Fruit fly (Drosophila melanogaster) whole organism, embryonic: Measurements from ENCODE around the gene CG12301.

Source experiments
- Antp ChIP-seq: fragments of 200-800 bp; sonication (Bioruptor generic); optimal IDR thresholded peaks from 3 replicates; lab custom pipeline; 2016; ENCODE audit warnings: missing biosample characterization, missing genetic modification characterization
- Atf6 ChIP-seq: fragments of 200-800 bp; sonication (Bioruptor generic); IDR thresholded peaks from 2 replicates; pipeline ENCODE4 v1.3.6; 2022; ENCODE audit warnings: missing biosample characterization, missing genetic modification characterization
- B-H1 ChIP-seq: fragments of 200-800 bp; sonication (Bioruptor generic); IDR thresholded peaks from 3 replicates; pipeline ENCODE4 v1.3.6; 2022; ENCODE audit warnings: missing biosample characterization, missing genetic modification characterization
- CG10431 ChIP-seq: fragments of 200-800 bp; sonication (Bioruptor generic); optimal IDR thresholded peaks from 3 replicates; lab custom pipeline; 2018; ENCODE audit warnings: missing biosample characterization, mild to moderate bottlenecking, missing genetic modification characterization
- CG10543 ChIP-seq: fragments of 200-800 bp; sonication (Bioruptor generic); optimal IDR thresholded peaks from 3 replicates; lab custom pipeline; 2017; ENCODE audit warnings: missing biosample characterization, mild to moderate bottlenecking, missing genetic modification characterization, moderate library complexity
- CG13296 ChIP-seq: fragments of 200-800 bp; sonication (Bioruptor generic); optimal IDR thresholded peaks from 3 replicates; lab custom pipeline; 2018; ENCODE audit warnings: missing biosample characterization, mild to moderate bottlenecking, missing genetic modification characterization
- CG13424 ChIP-seq: fragments of 200-800 bp; sonication (Bioruptor generic); optimal IDR thresholded peaks from 2 replicates; lab custom pipeline; 2019; ENCODE audit warnings: missing biosample characterization, mild to moderate bottlenecking, missing genetic modification characterization, moderate library complexity
- CG13775 ChIP-seq: fragments of 200-800 bp; sonication (Bioruptor generic); optimal IDR thresholded peaks from 3 replicates; lab custom pipeline; 2017; ENCODE audit warnings: missing biosample characterization, mild to moderate bottlenecking, missing genetic modification characterization
- CG16779 ChIP-seq: fragments of 200-800 bp; sonication (Bioruptor generic); IDR thresholded peaks from 2 replicates; pipeline ENCODE4 v1.3.6; 2022; ENCODE audit warnings: missing biosample characterization, missing genetic modification characterization
- CG1792 ChIP-seq: fragments of 200-800 bp; sonication (Bioruptor generic); optimal IDR thresholded peaks from 2 replicates; lab custom pipeline; 2016; ENCODE audit warnings: missing biosample characterization, missing genetic modification characterization
- CG30431 ChIP-seq: fragments of 200-800 bp; sonication (Bioruptor generic); optimal IDR thresholded peaks from 2 replicates; lab custom pipeline; 2017; ENCODE audit warnings: missing biosample characterization, missing genetic modification characterization
- CG3163 ChIP-seq: fragments of 200-800 bp; sonication (Bioruptor generic); optimal IDR thresholded peaks from 3 replicates; lab custom pipeline; 2016; ENCODE audit warnings: missing biosample characterization, missing genetic modification characterization
- CG32772 ChIP-seq: fragments of 200-800 bp; sonication (Bioruptor generic); IDR thresholded peaks from 2 replicates; pipeline ENCODE4 v1.3.6; 2022; ENCODE audit warnings: missing biosample characterization, missing genetic modification characterization
- CG34376 ChIP-seq: fragments of 200-800 bp; sonication (Bioruptor generic); optimal IDR thresholded peaks from 2 replicates; lab custom pipeline; 2018; ENCODE audit warnings: missing biosample characterization, mild to moderate bottlenecking, missing genetic modification characterization
- CG34422 ChIP-seq: fragments of 200-800 bp; sonication (Bioruptor generic); IDR thresholded peaks from 3 replicates; pipeline ENCODE4 v1.3.6; 2022; ENCODE audit warnings: missing biosample characterization, missing genetic modification characterization
- CG4424 ChIP-seq: fragments of 200-800 bp; sonication (Bioruptor generic); optimal IDR thresholded peaks from 3 replicates; lab custom pipeline; 2016; ENCODE audit warnings: missing biosample characterization, missing genetic modification characterization
- CG5953 ChIP-seq: fragments of 200-800 bp; sonication (Bioruptor generic); IDR thresholded peaks from 2 replicates; pipeline ENCODE4 v1.3.6; 2022; ENCODE audit warnings: missing biosample characterization, missing genetic modification characterization
- CG6654 ChIP-seq: fragments of 200-800 bp; sonication (Bioruptor generic); optimal IDR thresholded peaks from 2 replicates; lab custom pipeline; 2017; ENCODE audit warnings: missing biosample characterization, mild to moderate bottlenecking, missing genetic modification characterization
- CG7271 ChIP-seq: fragments of 200-800 bp; sonication (Bioruptor generic); optimal IDR thresholded peaks from 2 replicates; lab custom pipeline; 2018; ENCODE audit warnings: missing biosample characterization, mild to moderate bottlenecking, missing genetic modification characterization, moderate library complexity
- Dp ChIP-seq: fragments of 200-800 bp; sonication (Bioruptor generic); optimal IDR thresholded peaks from 2 replicates; lab custom pipeline; 2018; ENCODE audit warnings: missing biosample characterization, mild to moderate bottlenecking, missing genetic modification characterization, moderate library complexity
- Elba2 ChIP-seq: fragments of 200-800 bp; sonication (Bioruptor generic); optimal IDR thresholded peaks from 3 replicates; lab custom pipeline; 2016; ENCODE audit warnings: missing biosample characterization, missing genetic modification characterization
- Gsc ChIP-seq: fragments of 200-800 bp; sonication (Bioruptor generic); IDR thresholded peaks from 2 replicates; pipeline ENCODE4 v1.3.6; 2022; ENCODE audit warnings: missing biosample characterization, missing genetic modification characterization
- HHEX ChIP-seq: fragments of 200-800 bp; sonication (Bioruptor generic); optimal IDR thresholded peaks from 3 replicates; lab custom pipeline; 2017; ENCODE audit warnings: missing biosample characterization, mild to moderate bottlenecking, missing genetic modification characterization, missing genetic modification reagents
- HLHmδ ChIP-seq: fragments of 200-800 bp; sonication (Bioruptor generic); optimal IDR thresholded peaks from 2 replicates; lab custom pipeline; 2018; ENCODE audit warnings: missing biosample characterization, mild to moderate bottlenecking, missing genetic modification characterization, moderate library complexity
- Hr78 ChIP-seq, 2 experiments: fragments of 200-800 bp in 1 of 2; fragments of >200 bp in 1 of 2; sonication (Bioruptor generic) in 1 of 2; optimal IDR thresholded peaks; 2 replicates each; lab custom pipeline; 2017 to 2019; ENCODE audit warnings: missing biosample characterization in 2 of 2, missing genetic modification characterization in 2 of 2, mild to moderate bottlenecking in 1 of 2, moderate library complexity in 1 of 2
- Lim3 ChIP-seq: fragments of 200-800 bp; sonication (Bioruptor generic); IDR thresholded peaks from 2 replicates; pipeline ENCODE4 v1.3.6; 2022; ENCODE audit warnings: missing biosample characterization, missing genetic modification characterization
- Neu2 ChIP-seq: fragments of 200-800 bp; sonication (Bioruptor generic); optimal IDR thresholded peaks from 3 replicates; lab custom pipeline; 2016; ENCODE audit warnings: missing biosample characterization, missing genetic modification characterization, borderline replicate concordance
- Nf-YA ChIP-seq: fragments of 200-800 bp; sonication (Bioruptor generic); IDR thresholded peaks from 2 replicates; pipeline ENCODE4 v1.3.6; 2022; ENCODE audit warnings: missing biosample characterization, missing genetic modification characterization
- NfI ChIP-seq: fragments of 200-800 bp; sonication (Bioruptor generic); optimal IDR thresholded peaks from 3 replicates; lab custom pipeline; 2018; ENCODE audit warnings: missing biosample characterization, mild to moderate bottlenecking, missing genetic modification characterization, moderate library complexity
- Pdp1 ChIP-seq, 2 experiments: fragments of 200-800 bp; sonication (Bioruptor generic); optimal IDR thresholded peaks; 3 replicates each; lab custom pipeline; 2016; ENCODE audit warnings: missing biosample characterization in 2 of 2, missing genetic modification characterization in 2 of 2, mild to moderate bottlenecking in 1 of 2, moderate library complexity in 1 of 2
- Spps ChIP-seq: fragments of 200-800 bp; sonication (Bioruptor generic); optimal IDR thresholded peaks from 2 replicates; lab custom pipeline; 2018; ENCODE audit warnings: missing biosample characterization, mild to moderate bottlenecking, missing genetic modification characterization
- ac ChIP-seq: fragments of 200-800 bp; sonication (Bioruptor generic); optimal IDR thresholded peaks from 3 replicates; lab custom pipeline; 2017; ENCODE audit warnings: missing biosample characterization, mild to moderate bottlenecking, missing genetic modification characterization
- ap ChIP-seq: fragments of 200-800 bp; sonication (Bioruptor generic); IDR thresholded peaks from 2 replicates; pipeline ENCODE4 v1.3.6; 2022; ENCODE audit warnings: missing biosample characterization, missing genetic modification characterization
- bab2 ChIP-seq: fragments of 200-800 bp; sonication (Bioruptor generic); optimal IDR thresholded peaks from 2 replicates; lab custom pipeline; 2016; ENCODE audit warnings: missing biosample characterization, missing genetic modification characterization
- br ChIP-seq: fragments of >200 bp; optimal IDR thresholded peaks from 2 replicates; lab custom pipeline; 2017
- chn ChIP-seq: fragments of 200-800 bp; sonication (Bioruptor generic); optimal IDR thresholded peaks from 2 replicates; lab custom pipeline; 2016; ENCODE audit warnings: missing biosample characterization, missing genetic modification characterization
- dan ChIP-seq: fragments of 200-800 bp; sonication (Bioruptor generic); IDR thresholded peaks from 2 replicates; pipeline ENCODE4 v1.3.6; 2022; ENCODE audit warnings: missing biosample characterization, missing genetic modification characterization
- danr ChIP-seq: fragments of 200-800 bp; sonication (Bioruptor generic); IDR thresholded peaks from 2 replicates; pipeline ENCODE4 v1.3.6; 2022; ENCODE audit warnings: missing biosample characterization, missing genetic modification characterization
- dimm ChIP-seq: fragments of 200-800 bp; sonication (Bioruptor generic); IDR thresholded peaks from 2 replicates; pipeline ENCODE4 v1.3.6; 2022; ENCODE audit warnings: missing biosample characterization, missing genetic modification characterization
- fd102C ChIP-seq: fragments of 200-800 bp; sonication (Bioruptor generic); optimal IDR thresholded peaks from 2 replicates; lab custom pipeline; 2018; ENCODE audit warnings: missing biosample characterization, mild to moderate bottlenecking, missing genetic modification characterization, moderate library complexity
- gce ChIP-seq: fragments of 200-800 bp; sonication (Bioruptor generic); IDR thresholded peaks from 3 replicates; pipeline ENCODE4 v1.3.6; 2022; ENCODE audit warnings: missing biosample characterization, missing genetic modification characterization
- gt ChIP-seq: fragments of 200-800 bp; sonication (Bioruptor generic); IDR thresholded peaks from 2 replicates; pipeline ENCODE4 v1.3.6; 2022; ENCODE audit warnings: missing biosample characterization, missing genetic modification characterization
- klu ChIP-seq: fragments of 200-800 bp; sonication (Bioruptor generic); IDR thresholded peaks from 2 replicates; pipeline ENCODE4 v1.3.6; 2022; ENCODE audit warnings: missing biosample characterization, missing genetic modification characterization
- run ChIP-seq: fragments of 200-800 bp; sonication (Bioruptor generic); optimal IDR thresholded peaks from 3 replicates; lab custom pipeline; 2018; ENCODE audit warnings: missing biosample characterization, mild to moderate bottlenecking, missing genetic modification characterization
- vvl ChIP-seq: fragments of 200-800 bp; sonication (Bioruptor generic); IDR thresholded peaks from 2 replicates; pipeline ENCODE4 v1.3.6; 2022; ENCODE audit warnings: missing biosample characterization, missing genetic modification characterization
- wek ChIP-seq: fragments of 200-800 bp; sonication (Bioruptor generic); optimal IDR thresholded peaks from 3 replicates; lab custom pipeline; 2018; ENCODE audit warnings: missing biosample characterization, mild to moderate bottlenecking, missing genetic modification characterization, moderate library complexity
- z ChIP-seq: fragments of 200-800 bp; sonication (Bioruptor generic); IDR thresholded peaks from 3 replicates; pipeline ENCODE4 v1.3.6; 2022; ENCODE audit warnings: missing biosample characterization, missing genetic modification characterization
- zen ChIP-seq: fragments of 200-800 bp; sonication (Bioruptor generic); optimal IDR thresholded peaks from 3 replicates; lab custom pipeline; 2018; ENCODE audit warnings: missing biosample characterization, mild to moderate bottlenecking, missing genetic modification characterization, moderate library complexity

CG12301 gene

DNA sequence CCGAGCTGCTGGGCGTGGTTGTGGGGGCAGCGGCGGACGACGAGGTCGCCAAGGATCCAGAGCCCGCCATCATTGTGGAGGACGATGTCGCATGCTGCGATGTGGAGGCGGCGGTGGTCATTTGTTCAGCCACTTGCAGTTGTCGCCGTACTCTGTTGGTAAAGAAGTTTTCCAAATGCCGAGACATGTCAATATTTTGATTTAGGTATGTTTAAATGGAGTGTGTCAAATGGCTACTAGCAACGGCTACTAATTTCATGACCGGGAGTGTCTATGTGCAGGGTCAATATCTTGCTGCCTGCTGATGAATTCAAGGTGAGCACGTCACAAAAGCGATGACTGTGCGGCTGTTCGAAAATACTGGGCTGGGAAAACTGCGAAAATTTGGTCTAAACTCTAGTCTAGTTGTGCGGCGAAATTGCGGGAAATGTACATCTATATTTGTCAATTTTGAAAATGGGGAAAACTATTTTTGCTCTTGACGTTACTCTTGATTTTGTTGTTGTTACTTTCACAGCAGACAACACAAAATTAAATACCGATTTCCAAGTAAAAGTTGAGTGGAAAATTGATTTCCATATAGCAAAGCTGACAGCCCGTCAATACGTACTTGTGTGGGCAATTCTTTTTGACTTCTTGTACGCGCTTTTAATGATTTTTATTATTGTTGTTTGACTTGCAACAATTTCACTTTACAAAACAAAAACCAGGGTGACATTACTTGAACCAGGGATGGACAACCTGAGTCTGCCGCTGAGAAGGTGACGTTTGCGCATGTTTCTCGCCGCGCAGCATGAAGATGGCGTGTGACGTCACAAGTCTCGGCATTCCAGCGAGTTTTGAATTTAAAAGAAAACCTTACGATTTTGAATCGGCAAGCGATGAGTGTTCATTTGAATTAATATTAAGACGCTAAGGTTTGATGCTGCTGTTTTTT, 7.1 kb downstream of the CG12301 start, which contains the start of gene CG7656 (continued):
- no peak for TF ChIP-seq run
- TF ChIP-seq CG6654 (GFP tag; lab: Kevin White, UChicago): no peak
- peak; percentile 61 for TF ChIP-seq vvl
- peak; percentile 80 for TF ChIP-seq bab2
- no peak for TF ChIP-seq CG10431 (GFP tag; lab: Kevin White, UChicago)
- peak; percentile 74 for TF ChIP-seq CG16779 (GFP tag; lab: Robert Waterston, UW)
- no peak for TF ChIP-seq br (lab: Kevin White, UChicago)
- TF ChIP-seq CG5953 (GFP tag; lab: Robert Waterston, UW): peak; percentile 63; the same call in 1 of the 2 replicates
- TF ChIP-seq Antp (GFP tag; lab: Kevin White, UChicago): peak; percentile 89
- TF ChIP-seq CG4424: peak; percentile 68
- no peak for TF ChIP-seq CG7271 (tag; lab: Kevin White, UChicago)
- peak; percentile 83 for TF ChIP-seq chn
- peak; percentile 64 to 76 for TF ChIP-seq Pdp1 (GFP tag; optimal IDR thresholded peaks at IDR 0.05; lab: Kevin White, UChicago)
- no peak; the same call in 1 of the 2 replicates for TF ChIP-seq gt
- peak; percentile 39 for TF ChIP-seq Dp (GFP tag; lab: Kevin White, UChicago)
- TF ChIP-seq wek (GFP tag; lab: Kevin White, UChicago): peak; percentile 17
- peak; percentile 37 for TF ChIP-seq zen
- no peak for TF ChIP-seq Lim3 (GFP tag; lab: Robert Waterston, UW)
- TF ChIP-seq HLHmδ (GFP tag; lab: Kevin White, UChicago): peak; percentile 40
- TF ChIP-seq Nf-YA (GFP tag; lab: Robert Waterston, UW): peak; percentile 62
- peak in 1 of 2 experiments; percentile 30 for TF ChIP-seq Hr78 (GFP tag; optimal IDR thresholded peaks at IDR 0.05; lab: Kevin White, UChicago)
- peak; percentile 58; the same call in 2 of the 3 replicates for TF ChIP-seq CG34422 (GFP tag; lab: Robert Waterston, UW)
- TF ChIP-seq CG13296: no peak
- TF ChIP-seq danr: 0 out of 2 replicates have a peak, but pooled peaks have one; percentile 12
- TF ChIP-seq CG10543 (GFP tag; lab: Kevin White, UChicago): no peak
- no peak for TF ChIP-seq HHEX (GFP tag; lab: Kevin White, UChicago)
- TF ChIP-seq dan: no peak
- peak; percentile 60; the same call in 1 of the 3 replicates for TF ChIP-seq gce (GFP tag; lab: Robert Waterston, UW)
- TF ChIP-seq ac: no peak
- peak; percentile 45 for TF ChIP-seq CG13775 (GFP tag; lab: Kevin White, UChicago)
- no peak for TF ChIP-seq CG30431 (GFP tag; lab: Kevin White, UChicago)
- no peak for TF ChIP-seq klu (GFP tag; lab: Robert Waterston, UW)
- TF ChIP-seq z (GFP tag; lab: Robert Waterston, UW): no peak
- TF ChIP-seq CG1792 (GFP tag; lab: Kevin White, UChicago): peak; percentile 59
- peak; percentile 35 for TF ChIP-seq CG13424 (tag; lab: Kevin White, UChicago)
- peak; percentile 2 for TF ChIP-seq fd102C (GFP tag; lab: Kevin White, UChicago)
- TF ChIP-seq Neu2: no peak
- TF ChIP-seq Spps (tag; lab: Kevin White, UChicago): no peak
- TF ChIP-seq CG32772 (GFP tag; lab: Robert Waterston, UW): peak; percentile 52
- TF ChIP-seq CG3163 (GFP tag; lab: Kevin White, UChicago): peak; percentile 48
- peak; percentile 50 for TF ChIP-seq CG34376 (GFP tag; lab: Kevin White, UChicago)
- TF ChIP-seq Atf6 (GFP tag; lab: Robert Waterston, UW): peak; percentile 37; the same call in 1 of the 2 replicates
- TF ChIP-seq NfI (GFP tag; lab: Kevin White, UChicago): peak; percentile 73
- peak; percentile 49; the same call in 2 of the 3 replicates for TF ChIP-seq B-H1 (GFP tag; lab: Robert Waterston, UW)
- peak; percentile 26; the same call in 1 of the 2 replicates for TF ChIP-seq ap
- TF ChIP-seq Gsc (GFP tag; lab: Robert Waterston, UW): no peak
- TF ChIP-seq Elba2: no peak
- no peak for TF ChIP-seq dimm
